Worm (Caenorhabditis elegans) whole organism, L2 larva: Measurements from ENCODE around the gene irld-66.

ENCODE experiments used
- F13H6.1 ChIP-seq: sonication (generic microtip); optimal IDR thresholded peaks from 2 replicates; lab custom pipeline; 2016; ENCODE audit warnings: missing genetic modification characterization, missing compliant biosample characterization
- elt-1 ChIP-seq: fragments of 150-350 bp; optimal IDR thresholded peaks from 2 replicates; lab custom pipeline; 2014; ENCODE audit warnings: missing biosample characterization, missing genetic modification characterization
- lin-13 ChIP-seq: fragments of 150-350 bp; optimal IDR thresholded peaks from 2 replicates; lab custom pipeline; 2014; ENCODE audit warnings: missing biosample characterization, missing genetic modification reagents, missing genetic modification characterization

DNA sequence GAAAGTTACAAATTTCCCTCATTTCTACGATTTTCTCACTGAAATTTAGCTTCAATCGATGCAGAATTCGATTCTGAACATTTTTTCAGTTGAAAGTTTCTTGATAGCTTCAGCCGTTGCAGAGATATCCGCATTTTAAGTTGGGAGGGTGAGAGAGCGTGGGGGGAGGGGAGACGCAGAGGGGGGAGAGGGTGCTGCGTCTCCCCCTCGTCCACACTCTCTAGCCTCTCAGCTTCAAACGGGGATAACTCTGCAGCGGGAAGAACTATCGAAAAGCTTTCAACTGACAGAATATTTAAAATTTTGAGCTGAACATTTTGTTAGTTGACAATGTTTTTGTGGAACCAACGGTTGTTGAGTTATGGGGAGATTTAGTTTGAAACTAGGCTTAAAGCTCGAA is 18.8 kb downstream of the irld-66 start:
- TF ChIP-seq F13H6.1 = no peak
- TF ChIP-seq lin-13 (GFP tag; lab: Kevin White, UChicago) = no peak
- TF ChIP-seq elt-1 (tag; lab: Kevin White, UChicago) = no peak
